Fruit fly (Drosophila melanogaster): ENCODE results near the gene Eig71Ef.

DNA sequence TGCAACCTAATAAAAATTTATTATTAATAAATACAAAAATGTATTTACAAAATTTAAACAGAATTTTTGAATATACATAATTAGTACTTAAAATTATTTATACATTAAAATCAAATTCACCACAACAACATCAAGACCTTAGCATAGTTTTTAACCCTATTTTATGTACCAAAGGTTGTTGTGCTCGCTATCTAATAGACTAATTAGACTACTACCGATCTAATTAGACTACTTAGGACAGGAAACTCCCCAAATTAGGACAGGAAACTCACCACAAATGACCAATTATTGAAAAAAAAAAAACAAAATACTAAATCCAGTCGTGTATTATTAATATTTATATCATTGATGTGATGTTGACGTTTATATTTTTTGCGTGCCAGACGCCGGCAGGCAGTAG is 20.2 kb downstream of the Eig71Ef start:
- TF ChIP-seq Ptx1 (GFP tag; IDR thresholded peaks at IDR 0.05) (no peak), NK7.1 (GFP tag; optimal IDR thresholded peaks at IDR 0.05) (no peak), CG10366 (GFP tag; IDR thresholded peaks at IDR 0.05) (no peak), CG2889 (GFP tag; IDR thresholded peaks at IDR 0.05) (no peak)

All from whole organism, embryonic.